Fruit fly (Drosophila melanogaster) whole organism, prepupa: ENCODE results near the gene Pex19.
A peak's percentile ranks its signal among the peaks of the same experiment; 100 is the strongest.

Source experiments
- Blimp-1 ChIP-seq: fragments of 200-800 bp; sonication (Bioruptor generic); optimal IDR thresholded peaks from 3 replicates; lab custom pipeline; 2017; ENCODE audit warnings: missing biosample characterization, missing genetic modification characterization, mild to moderate bottlenecking, moderate library complexity, missing genetic modification reagents
- CG10631 ChIP-seq: fragments of 200-800 bp; sonication (Bioruptor generic); optimal IDR thresholded peaks from 2 replicates; lab custom pipeline; 2016; ENCODE audit warnings: missing biosample characterization, missing genetic modification characterization
- CG11902 ChIP-seq: fragments of 200-800 bp; sonication (Bioruptor generic); optimal IDR thresholded peaks from 3 replicates; lab custom pipeline; 2016; ENCODE audit warnings: missing biosample characterization, missing genetic modification characterization
- CG16779 ChIP-seq: fragments of 200-800 bp; sonication (Bioruptor generic); optimal IDR thresholded peaks from 3 replicates; lab custom pipeline; 2017; ENCODE audit warnings: missing biosample characterization, mild to moderate bottlenecking, missing genetic modification characterization
- CG31627 ChIP-seq: fragments of 200-800 bp; sonication (Bioruptor generic); optimal IDR thresholded peaks from 3 replicates; lab custom pipeline; 2016; ENCODE audit warnings: missing biosample characterization, missing genetic modification characterization
- CG34406 ChIP-seq: fragments of 200-800 bp; sonication (Bioruptor generic); optimal IDR thresholded peaks from 3 replicates; lab custom pipeline; 2016; ENCODE audit warnings: missing biosample characterization, missing genetic modification characterization
- CG3919 ChIP-seq: fragments of 200-800 bp; sonication (Bioruptor generic); optimal IDR thresholded peaks from 3 replicates; lab custom pipeline; 2016; ENCODE audit warnings: missing biosample characterization, missing genetic modification characterization
- CG4318 ChIP-seq: fragments of 200-800 bp; sonication (Bioruptor generic); optimal IDR thresholded peaks from 3 replicates; lab custom pipeline; 2017; ENCODE audit warnings: missing biosample characterization, mild to moderate bottlenecking, missing genetic modification characterization
- CG6163 ChIP-seq: fragments of 200-800 bp; sonication (Bioruptor generic); IDR thresholded peaks from 3 replicates; pipeline ENCODE4 v1.3.6; 2022; ENCODE audit warnings: missing biosample characterization, missing genetic modification characterization
- CG6276 ChIP-seq: fragments of 200-800 bp; sonication (Bioruptor generic); optimal IDR thresholded peaks from 2 replicates; lab custom pipeline; 2017; ENCODE audit warnings: missing biosample characterization, mild to moderate bottlenecking, missing genetic modification characterization
- CG6792 ChIP-seq: fragments of 200-800 bp; sonication (Bioruptor generic); optimal IDR thresholded peaks from 3 replicates; lab custom pipeline; 2016; ENCODE audit warnings: missing biosample characterization, missing genetic modification characterization
- CG6854 ChIP-seq: fragments of 200-800 bp; sonication (Bioruptor generic); optimal IDR thresholded peaks from 2 replicates; lab custom pipeline; 2017; ENCODE audit warnings: missing biosample characterization, mild to moderate bottlenecking, missing genetic modification characterization
- CG7368 ChIP-seq: fragments of 200-800 bp; sonication (Bioruptor generic); optimal IDR thresholded peaks from 3 replicates; lab custom pipeline; 2016; ENCODE audit warnings: missing biosample characterization, missing genetic modification characterization
- CG8119 ChIP-seq: fragments of 200-800 bp; sonication (Bioruptor generic); IDR thresholded peaks from 3 replicates; pipeline ENCODE4 v1.3.6; 2022; ENCODE audit warnings: missing biosample characterization, missing genetic modification characterization
- CG8319 ChIP-seq: fragments of 200-800 bp; sonication (Bioruptor generic); optimal IDR thresholded peaks from 3 replicates; lab custom pipeline; 2016; ENCODE audit warnings: missing biosample characterization, missing genetic modification characterization
- CG9139 ChIP-seq: fragments of 200-800 bp; sonication (Bioruptor generic); optimal IDR thresholded peaks from 3 replicates; lab custom pipeline; 2017; ENCODE audit warnings: missing biosample characterization, mild to moderate bottlenecking, missing genetic modification characterization
- Eip75B ChIP-seq: fragments of 200-800 bp; sonication (Bioruptor generic); optimal IDR thresholded peaks from 3 replicates; lab custom pipeline; 2016; ENCODE audit warnings: missing biosample characterization, missing genetic modification characterization
- Eip78C ChIP-seq: fragments of 200-800 bp; sonication (Bioruptor generic); peaks from one replicate; lab custom pipeline; 2016; ENCODE audit warnings: missing biosample characterization, missing genetic modification characterization
- Ets21C ChIP-seq: fragments of 200-800 bp; sonication (Bioruptor generic); optimal IDR thresholded peaks from 3 replicates; lab custom pipeline; 2016; ENCODE audit warnings: missing biosample characterization, missing genetic modification characterization
- Ets96B ChIP-seq: fragments of 200-800 bp; optimal IDR thresholded peaks from 2 replicates; lab custom pipeline; 2019; ENCODE audit warnings: missing biosample characterization, mild to moderate bottlenecking, missing genetic modification characterization, moderate library complexity
- Hr38 ChIP-seq: sonication (Bioruptor generic); optimal IDR thresholded peaks from 2 replicates; lab custom pipeline; 2016; ENCODE audit warnings: missing biosample characterization, missing genetic modification characterization
- Hr39 ChIP-seq: fragments of 200-800 bp; sonication (Bioruptor generic); optimal IDR thresholded peaks from 2 replicates; lab custom pipeline; 2016; ENCODE audit warnings: missing biosample characterization, missing genetic modification characterization
- Hr4 ChIP-seq: fragments of 200-800 bp; sonication (Bioruptor generic); optimal IDR thresholded peaks from 3 replicates; lab custom pipeline; 2016; ENCODE audit warnings: missing biosample characterization, missing genetic modification characterization
- OdsH ChIP-seq: fragments of 200-800 bp; sonication (Bioruptor generic); optimal IDR thresholded peaks from 3 replicates; lab custom pipeline; 2016; ENCODE audit warnings: missing biosample characterization, missing genetic modification characterization
- Smox ChIP-seq: fragments of 200-800 bp; sonication (Bioruptor generic); optimal IDR thresholded peaks from 3 replicates; lab custom pipeline; 2016; ENCODE audit warnings: missing biosample characterization, missing genetic modification characterization
- Sox102F ChIP-seq: fragments of 200-800 bp; sonication (Bioruptor generic); optimal IDR thresholded peaks from 2 replicates; lab custom pipeline; 2016; ENCODE audit warnings: missing biosample characterization, mild to moderate bottlenecking, missing genetic modification characterization
- Sox14 ChIP-seq: fragments of 200-800 bp; sonication (Bioruptor generic); optimal IDR thresholded peaks from 3 replicates; lab custom pipeline; 2016; ENCODE audit warnings: missing biosample characterization, missing genetic modification characterization
- Sox15 ChIP-seq: fragments of 200-800 bp; sonication (Bioruptor generic); optimal IDR thresholded peaks from 3 replicates; lab custom pipeline; 2016; ENCODE audit warnings: missing biosample characterization, missing genetic modification characterization
- achi ChIP-seq: fragments of 200-800 bp; sonication (Bioruptor generic); optimal IDR thresholded peaks from 3 replicates; lab custom pipeline; 2016; ENCODE audit warnings: missing biosample characterization, missing genetic modification characterization
- acj6 ChIP-seq: fragments of 200-800 bp; sonication (Bioruptor generic); optimal IDR thresholded peaks from 3 replicates; lab custom pipeline; 2016; ENCODE audit warnings: missing biosample characterization, missing genetic modification characterization
- cyc ChIP-seq: fragments of 200-800 bp; sonication (Bioruptor generic); optimal IDR thresholded peaks from 3 replicates; lab custom pipeline; 2016; ENCODE audit warnings: missing biosample characterization, missing genetic modification characterization
- dac ChIP-seq: fragments of 200-800 bp; sonication (Bioruptor generic); optimal IDR thresholded peaks from 2 replicates; lab custom pipeline; 2017; ENCODE audit warnings: missing biosample characterization, mild to moderate bottlenecking, missing genetic modification characterization
- dsx ChIP-seq: fragments of 200-800 bp; optimal IDR thresholded peaks from 3 replicates; lab custom pipeline; 2019; ENCODE audit warnings: missing biosample characterization, mild to moderate bottlenecking, missing genetic modification characterization, moderate library complexity; ENCODE audit not compliant: poor library complexity, severe bottlenecking
- eg ChIP-seq: fragments of 200-800 bp; sonication (Bioruptor generic); IDR thresholded peaks from 3 replicates; pipeline ENCODE4 v1.3.6; 2022; ENCODE audit warnings: missing biosample characterization, missing genetic modification characterization
- esn ChIP-seq: fragments of 200-800 bp; sonication (Bioruptor generic); optimal IDR thresholded peaks from 2 replicates; lab custom pipeline; 2016; ENCODE audit warnings: missing biosample characterization, mild to moderate bottlenecking, missing genetic modification characterization, moderate library complexity
- fd59A ChIP-seq: fragments of 200-800 bp; sonication (Bioruptor generic); optimal IDR thresholded peaks from 2 replicates; lab custom pipeline; 2017; ENCODE audit warnings: missing biosample characterization, mild to moderate bottlenecking, missing genetic modification characterization, missing genetic modification reagents
- fd85E ChIP-seq: fragments of 200-800 bp; sonication (Bioruptor generic); optimal IDR thresholded peaks from 3 replicates; lab custom pipeline; 2016; ENCODE audit warnings: missing biosample characterization, missing genetic modification characterization
- net ChIP-seq: fragments of 200-800 bp; sonication (Bioruptor generic); optimal IDR thresholded peaks from 3 replicates; lab custom pipeline; 2016; ENCODE audit warnings: missing biosample characterization, missing genetic modification characterization
- pdm3 ChIP-seq: fragments of 200-800 bp; sonication (Bioruptor generic); optimal IDR thresholded peaks from 3 replicates; lab custom pipeline; 2016; ENCODE audit warnings: missing biosample characterization, missing genetic modification characterization
- salr ChIP-seq, 2 experiments: fragments of 200-800 bp; sonication (Bioruptor generic); optimal IDR thresholded peaks; 3 replicates each; lab custom pipeline; 2016 to 2018; ENCODE audit warnings: missing biosample characterization in 2 of 2, missing genetic modification characterization in 2 of 2, mild to moderate bottlenecking in 1 of 2
- spab ChIP-seq: fragments of 200-800 bp; sonication (Bioruptor generic); optimal IDR thresholded peaks from 2 replicates; lab custom pipeline; 2017; ENCODE audit warnings: missing biosample characterization, mild to moderate bottlenecking, missing genetic modification characterization, missing genetic modification reagents
- svp ChIP-seq: fragments of 200-800 bp; sonication (Bioruptor generic); peaks from one replicate; lab custom pipeline; 2016; ENCODE audit warnings: missing biosample characterization, missing genetic modification characterization
- vri ChIP-seq: fragments of 200-800 bp; sonication (Bioruptor generic); optimal IDR thresholded peaks from 3 replicates; lab custom pipeline; 2016; ENCODE audit warnings: missing biosample characterization, mild to moderate bottlenecking, missing genetic modification characterization

Pex19 gene

dm6 chr2L:12044613-12045350, 46.8 kb upstream of the Pex19 start, which contains the start of gene CG6785 (continued):
- TF ChIP-seq eg (GFP tag; lab: Robert Waterston, UW) (peak; percentile 87; the same call in 2 of the 3 replicates), acj6 (GFP tag; lab: Kevin White, UChicago) (peak; percentile 80), CG9139 (GFP tag; lab: Kevin White, UChicago) (peak; percentile 46), Hr39 (GFP tag; lab: Kevin White, UChicago) (peak; percentile 70), net (GFP tag; lab: Kevin White, UChicago) (peak; percentile 86), OdsH (GFP tag; lab: Kevin White, UChicago) (peak; percentile 81), CG34406 (GFP tag; lab: Kevin White, UChicago) (peak; percentile 81), Sox15 (peak; percentile 37), Eip75B (GFP tag; lab: Kevin White, UChicago) (peak; percentile 83), Blimp-1 (peak; percentile 26), fd59A (GFP tag; lab: Kevin White, UChicago) (peak; percentile 58), Ets21C (GFP tag; lab: Kevin White, UChicago) (peak; percentile 51), pdm3 (GFP tag; lab: Kevin White, UChicago) (no peak), CG10631 (GFP tag; lab: Kevin White, UChicago) (peak; percentile 69), Sox14 (GFP tag; lab: Kevin White, UChicago) (peak; percentile 85), CG8319 (GFP tag; lab: Kevin White, UChicago) (peak; percentile 64), Eip78C (GFP tag; lab: Kevin White, UChicago) (peak; percentile 96), Hr38 (no peak), CG6276 (GFP tag; lab: Kevin White, UChicago) (peak; percentile 88), dsx (GFP tag; lab: Kevin White, UChicago) (peak; percentile 47)
- TF ChIP-seq, all 60 proteins: peak for 54

DNA sequence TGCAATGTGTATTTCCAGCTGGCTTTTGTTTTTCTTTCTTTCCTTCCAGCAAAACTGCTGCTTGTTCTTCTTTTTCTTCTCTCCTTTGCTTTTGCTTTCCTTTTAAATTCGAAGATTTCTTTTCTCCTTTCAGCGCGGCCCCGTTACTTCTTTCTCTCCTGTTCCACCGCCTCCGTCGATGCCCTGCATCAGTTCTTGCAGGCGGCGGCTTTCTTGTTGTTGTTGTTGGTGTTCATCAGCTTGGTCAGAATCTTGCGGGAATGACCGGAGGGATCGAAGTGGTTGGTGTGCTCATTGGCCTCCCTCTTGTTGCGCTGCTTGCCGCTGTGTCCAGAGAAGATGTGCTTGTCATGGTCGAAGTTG, 46.1 kb upstream of the Pex19 start:
- TF ChIP-seq svp (no peak), esn (GFP tag; lab: Kevin White, UChicago) (no peak), Hr38 (no peak), CG8119 (no peak), fd85E (no peak), Smox (GFP tag; lab: Kevin White, UChicago) (no peak), spab (no peak), CG31627 (GFP tag; lab: Kevin White, UChicago) (no peak), eg (GFP tag; lab: Robert Waterston, UW) (no peak), Sox102F (GFP tag; lab: Kevin White, UChicago) (no peak)

DNA sequence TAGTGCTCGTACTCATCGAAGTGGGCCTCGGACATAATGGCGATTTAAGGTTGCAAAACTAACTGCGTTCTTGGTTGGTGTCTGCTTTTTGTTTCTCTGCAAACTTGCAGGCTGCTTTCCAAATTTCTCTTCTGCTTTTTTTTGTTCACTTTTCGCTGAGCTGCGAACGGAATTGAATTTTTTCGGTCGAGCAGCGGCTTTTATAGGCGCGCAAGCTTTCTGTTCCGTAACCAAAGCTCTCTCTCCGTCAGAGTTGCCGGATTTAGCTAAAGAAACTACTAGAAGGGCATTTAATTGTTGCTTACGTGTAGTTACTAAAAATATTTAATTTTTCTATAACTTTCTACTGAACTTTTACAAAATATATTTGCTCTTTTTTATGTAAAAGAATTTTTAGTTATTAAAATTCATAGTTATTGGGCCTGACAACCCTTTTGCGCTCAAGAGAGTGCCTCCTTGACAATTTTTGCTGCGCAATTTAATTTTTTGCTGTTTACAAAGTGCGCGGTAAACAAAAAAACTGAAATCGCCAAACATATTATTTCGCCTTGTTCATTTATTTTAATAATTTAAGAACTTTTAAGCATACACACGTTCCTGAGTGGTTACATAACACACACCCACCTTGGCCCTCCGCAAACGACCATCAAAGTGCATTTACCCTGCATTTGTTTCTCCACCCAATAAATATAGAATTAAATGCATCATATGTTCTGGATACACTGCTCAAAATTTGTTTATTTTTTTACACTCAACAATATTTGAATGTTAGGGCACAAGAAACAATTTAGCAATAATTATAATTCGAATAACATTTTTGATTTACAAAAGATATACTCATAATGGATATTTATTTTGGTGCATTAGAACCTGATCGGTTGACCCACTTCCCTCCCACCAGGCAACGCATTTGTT, 45.4 kb upstream of the Pex19 start, which contains the start of gene CG6770:
CG6770 (minus strand) TSS at position 178 of the 915 bp plus-strand sequence.
- TF ChIP-seq CG4318 (GFP tag; lab: Kevin White, UChicago) (peak; percentile 38), CG3919 (peak; percentile 87), CG9139 (GFP tag; lab: Kevin White, UChicago) (peak; percentile 72), cyc (GFP tag; lab: Kevin White, UChicago) (peak; percentile 80), Ets96B (tag; lab: Kevin White, UChicago) (peak; percentile 85), vri (GFP tag; lab: Kevin White, UChicago) (peak; percentile 87), CG7368 (GFP tag; lab: Kevin White, UChicago) (peak; percentile 66), CG6854 (GFP tag; lab: Kevin White, UChicago) (peak; percentile 31), CG16779 (tag; lab: Kevin White, UChicago) (peak; percentile 85), CG8119 (peak; percentile 89), Hr4 (GFP tag; lab: Kevin White, UChicago) (peak; percentile 85), Eip75B (GFP tag; lab: Kevin White, UChicago) (peak; percentile 85), fd85E (peak; percentile 63), OdsH (GFP tag; lab: Kevin White, UChicago) (peak; percentile 87), Sox14 (GFP tag; lab: Kevin White, UChicago) (peak; percentile 74), dac (GFP tag; lab: Kevin White, UChicago) (peak; percentile 25), CG11902 (GFP tag; lab: Kevin White, UChicago) (peak; percentile 63), CG10631 (GFP tag; lab: Kevin White, UChicago) (peak; percentile 74), acj6 (GFP tag; lab: Kevin White, UChicago) (peak; percentile 89), achi (GFP tag; lab: Kevin White, UChicago) (peak; percentile 88), salr (GFP tag; optimal IDR thresholded peaks at IDR 0.05; lab: Kevin White, UChicago) (peak; percentile 28 to 76), CG8319 (GFP tag; lab: Kevin White, UChicago) (peak; percentile 54), Blimp-1 (peak; percentile 75), CG6276 (GFP tag; lab: Kevin White, UChicago) (peak; percentile 81), Hr39 (GFP tag; lab: Kevin White, UChicago) (peak; percentile 71), CG6163 (peak; percentile 91), CG6792 (GFP tag; lab: Kevin White, UChicago) (peak; percentile 93), net (GFP tag; lab: Kevin White, UChicago) (peak; percentile 72)
